Fruit fly (Drosophila melanogaster) whole organism, larva: Measurements from ENCODE around the gene sofe.

ENCODE experiments used
- noc ChIP-seq: fragments of 200-800 bp; sonication (Bioruptor generic); optimal IDR thresholded peaks from 3 replicates; lab custom pipeline; 2019; ENCODE audit warnings: missing biosample characterization, mild to moderate bottlenecking, missing genetic modification characterization, moderate library complexity

sofe gene

dm6 chrX:10857376-10857775 lies at the start of gene sofe, which contains the start of gene CG2186:
TSS of gene sofe (minus strand) at chrX:10857413.
TSS of gene CG2186 (plus strand) at chrX:10857655.
- TF ChIP-seq noc (tag; lab: Kevin White, UChicago): no peak

- no peak for TF ChIP-seq noc (tag; lab: Kevin White, UChicago)
These were observed 49.1 kb upstream of the sofe start for dm6 chrX:10906222-10906866.

- no peak for TF ChIP-seq noc (tag; lab: Kevin White, UChicago)
These were observed 48.3 kb upstream of the sofe start, which contains the start of gene CG43901 for dm6 chrX:10905467-10905866. TSS of gene CG43901 (plus strand) at chrX:10905767.

DNA sequence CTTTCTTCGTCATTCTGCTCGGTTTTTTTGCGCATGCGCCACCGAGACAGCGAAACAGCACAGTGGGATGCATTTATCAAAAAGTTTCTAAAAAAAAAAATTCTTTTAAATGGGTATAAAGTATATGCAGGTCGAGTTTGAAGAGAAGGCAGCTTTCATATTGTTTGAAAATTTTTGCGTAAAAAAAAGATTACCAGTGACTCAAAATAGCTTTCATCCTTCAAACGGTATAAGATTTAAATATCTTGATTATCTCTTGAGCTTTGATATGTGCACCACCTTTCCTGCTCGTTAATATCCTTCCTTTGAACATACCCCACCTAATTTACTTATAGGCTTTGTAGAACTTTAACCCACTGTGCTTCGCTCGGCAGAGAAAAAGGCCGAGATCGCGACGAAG lies 47.8 kb upstream of the sofe start:
- no peak for TF ChIP-seq noc (tag; lab: Kevin White, UChicago)

DNA sequence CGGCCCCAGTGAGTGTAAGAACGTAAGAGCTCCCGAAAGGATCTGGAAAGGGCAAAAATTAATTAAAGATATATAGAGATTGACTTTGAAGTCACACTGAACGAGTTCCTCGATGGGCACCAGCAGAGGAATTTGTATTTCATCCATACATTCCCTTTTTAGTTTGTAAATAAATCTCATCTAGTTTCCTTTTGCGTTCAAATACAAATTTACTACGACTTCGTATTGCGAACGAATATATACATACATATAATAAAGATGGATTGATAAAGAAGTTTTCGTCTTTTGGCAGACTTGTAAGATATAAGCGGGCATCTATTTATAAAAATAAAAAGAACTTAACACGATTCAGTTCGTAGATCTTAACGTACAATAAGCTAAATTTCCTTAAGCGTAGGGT lies 42.5 kb upstream of the sofe start, which contains the start of gene CG15208:
Gene CG15208 (plus strand): TSS at position 301 of the 400 bp plus-strand sequence.
- no peak for TF ChIP-seq noc (tag; lab: Kevin White, UChicago)

- peak; percentile 13 for TF ChIP-seq noc (tag; lab: Kevin White, UChicago)
These were observed 42.0 kb upstream of the sofe start, which contains the start of gene CG1582 for dm6 chrX:10899232-10899631. TSS of gene CG1582 (minus strand) at chrX:10899302.

dm6 chrX:10893208-10893607 lies 36.0 kb upstream of the sofe start:
- no peak for TF ChIP-seq noc (tag; lab: Kevin White, UChicago)

dm6 chrX:10891150-10891549 lies 33.9 kb upstream of the sofe start, which contains the start of gene Ork1:
TSS of gene Ork1 (minus strand) at chrX:10891250.
- no peak for TF ChIP-seq noc (tag; lab: Kevin White, UChicago)

dm6 chrX:10889955-10890617 lies 32.9 kb upstream of the sofe start:
- no peak for TF ChIP-seq noc (tag; lab: Kevin White, UChicago)

dm6 chrX:10887643-10888042 lies 30.4 kb upstream of the sofe start:
- TF ChIP-seq noc (tag; lab: Kevin White, UChicago): no peak

DNA sequence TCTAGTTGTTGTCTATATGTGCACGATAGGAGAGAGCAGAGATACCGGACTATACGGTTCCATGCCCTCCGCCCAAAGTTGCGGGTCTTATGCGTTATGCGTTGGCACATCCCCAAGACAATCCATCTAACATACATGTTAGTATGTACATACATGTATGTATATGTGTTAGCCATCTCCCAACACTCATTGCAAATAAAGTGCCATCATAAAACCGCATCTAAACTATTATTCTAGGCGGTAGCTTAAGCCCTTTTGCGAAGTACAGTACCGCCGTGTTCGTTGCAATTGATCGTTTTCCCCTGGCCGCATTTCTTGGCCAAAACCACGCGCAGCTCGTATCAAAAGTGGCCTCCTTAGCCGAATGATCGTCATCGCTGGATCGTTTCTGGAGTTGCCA lies 29.2 kb upstream of the sofe start:
- TF ChIP-seq noc (tag; lab: Kevin White, UChicago): peak; percentile 59

- no peak for TF ChIP-seq noc (tag; lab: Kevin White, UChicago)
These were observed 26.5 kb upstream of the sofe start for dm6 chrX:10883740-10884139.

- TF ChIP-seq noc (tag; lab: Kevin White, UChicago): no peak
These were observed 25.6 kb upstream of the sofe start for dm6 chrX:10882786-10883185.

dm6 chrX:10877087-10877935 lies 20.1 kb upstream of the sofe start, which contains the start of gene CG1637:
TSS of gene CG1637 (minus strand) at chrX:10877893.
- no peak for TF ChIP-seq noc (tag; lab: Kevin White, UChicago)

dm6 chrX:10876451-10876850 lies 19.2 kb upstream of the sofe start:
- TF ChIP-seq noc (tag; lab: Kevin White, UChicago): no peak

DNA sequence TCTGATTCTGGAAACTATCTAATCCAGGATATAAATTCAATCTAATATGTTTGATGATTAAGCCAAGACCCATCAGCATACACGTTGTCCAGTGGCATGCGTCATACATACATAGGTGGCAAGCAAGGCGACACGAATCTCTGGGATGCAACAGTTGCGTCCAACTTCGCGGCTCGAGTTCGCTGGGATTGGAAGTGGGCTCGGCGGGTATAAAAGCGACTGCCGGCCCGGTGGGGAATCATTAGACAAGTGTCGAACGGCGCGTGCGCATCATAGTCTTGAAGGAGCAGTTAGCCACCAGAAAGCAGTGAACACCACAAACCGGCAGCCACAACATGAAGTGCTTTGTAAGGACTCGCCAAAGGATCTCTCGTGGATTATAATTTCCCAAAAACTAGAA lies 11.8 kb upstream of the sofe start, which contains the start of gene CG2157:
Gene CG2157 (plus strand): TSS at position 240 of the 400 bp plus-strand sequence.
- no peak for TF ChIP-seq noc (tag; lab: Kevin White, UChicago)
